Worm (Caenorhabditis elegans) whole organism, mixed stage, embryonic: Measurements from ENCODE around the gene atg-13.

Source experiments
- M03D4.4 ChIP-seq: sonication (generic microtip); optimal IDR thresholded peaks from 2 replicates; lab custom pipeline; 2017; ENCODE audit warnings: mild to moderate bottlenecking, missing genetic modification characterization, missing compliant biosample characterization
- bed-3 ChIP-seq: fragments of 200-800 bp; sonication (Bioruptor generic); optimal IDR thresholded peaks from 3 replicates; lab custom pipeline; 2018; ENCODE audit warnings: mild to moderate bottlenecking, missing genetic modification characterization, moderate library complexity, missing compliant biosample characterization
- blmp-1 ChIP-seq: fragments of 150-350 bp; optimal IDR thresholded peaks from 2 replicates; lab custom pipeline; 2014; ENCODE audit warnings: missing biosample characterization, missing genetic modification characterization
- ceh-39 ChIP-seq: fragments of 150-350 bp; optimal IDR thresholded peaks from 2 replicates; lab custom pipeline; 2014; ENCODE audit warnings: missing biosample characterization, missing genetic modification characterization
- ceh-43 ChIP-seq: fragments of 200-800 bp; sonication (Bioruptor generic); optimal IDR thresholded peaks from 2 replicates; lab custom pipeline; 2018; ENCODE audit warnings: mild to moderate bottlenecking, missing genetic modification characterization, moderate library complexity, missing compliant biosample characterization
- ceh-83 ChIP-seq: fragments of 200-800 bp; sonication (Bioruptor generic); optimal IDR thresholded peaks from 2 replicates; lab custom pipeline; 2018; ENCODE audit warnings: mild to moderate bottlenecking, missing genetic modification characterization, missing compliant biosample characterization
- ces-1 ChIP-seq: fragments of 150-350 bp; optimal IDR thresholded peaks from 2 replicates; lab custom pipeline; 2014; ENCODE audit warnings: missing biosample characterization, missing genetic modification reagents, missing genetic modification characterization
- drap-1 ChIP-seq: fragments of 200-800 bp; sonication (Bioruptor generic); optimal IDR thresholded peaks from 3 replicates; lab custom pipeline; 2018; ENCODE audit warnings: mild to moderate bottlenecking, missing genetic modification characterization, missing compliant biosample characterization
- elt-1 ChIP-seq: sonication (generic microtip); optimal IDR thresholded peaks from 2 replicates; lab custom pipeline; 2017; ENCODE audit warnings: missing genetic modification characterization, mild to moderate bottlenecking, missing compliant biosample characterization, antibody characterized with exemption, moderate library complexity, borderline replicate concordance; ENCODE audit not compliant: insufficient read depth
- ham-2 ChIP-seq: fragments of 200-800 bp; sonication (Bioruptor generic); optimal IDR thresholded peaks from 2 replicates; lab custom pipeline; 2018; ENCODE audit warnings: mild to moderate bottlenecking, missing genetic modification characterization, missing compliant biosample characterization
- hlh-1 ChIP-seq: fragments of 150-350 bp; optimal IDR thresholded peaks from 2 replicates; lab custom pipeline; 2014; ENCODE audit warnings: missing biosample characterization, missing genetic modification reagents, missing genetic modification characterization
- lin-32 ChIP-seq: fragments of 200-800 bp; sonication (Bioruptor generic); optimal IDR thresholded peaks from 2 replicates; lab custom pipeline; 2018; ENCODE audit warnings: mild to moderate bottlenecking, missing genetic modification characterization, missing compliant biosample characterization
- lsy-2 ChIP-seq: fragments of 150-350 bp; optimal IDR thresholded peaks from 2 replicates; lab custom pipeline; 2014; ENCODE audit warnings: missing biosample characterization, missing genetic modification characterization
- mab-5 ChIP-seq: fragments of 150-350 bp; optimal IDR thresholded peaks from 2 replicates; lab custom pipeline; 2014; ENCODE audit warnings: missing biosample characterization, missing genetic modification characterization
- mep-1 ChIP-seq: fragments of 150-350 bp; optimal IDR thresholded peaks from 2 replicates; lab custom pipeline; 2017; ENCODE audit warnings: missing biosample characterization, missing genetic modification reagents, missing genetic modification characterization, inconsistent platforms
- mls-2 ChIP-seq: sonication (generic microtip); optimal IDR thresholded peaks from 2 replicates; lab custom pipeline; 2016; ENCODE audit warnings: mild to moderate bottlenecking, missing genetic modification characterization, moderate library complexity, missing compliant biosample characterization
- nhr-12 ChIP-seq: fragments of 150-350 bp; optimal IDR thresholded peaks from 2 replicates; lab custom pipeline; 2014; ENCODE audit warnings: missing biosample characterization, missing genetic modification characterization
- nhr-237 ChIP-seq: fragments of 150-350 bp; optimal IDR thresholded peaks from 2 replicates; lab custom pipeline; 2014; ENCODE audit warnings: missing biosample characterization, missing genetic modification characterization
- nhr-28 ChIP-seq: fragments of 150-350 bp; optimal IDR thresholded peaks from 2 replicates; lab custom pipeline; 2014; ENCODE audit warnings: missing biosample characterization, missing genetic modification characterization
- nhr-76 ChIP-seq: sonication (generic microtip); optimal IDR thresholded peaks from 2 replicates; lab custom pipeline; 2017; ENCODE audit warnings: missing biosample characterization, missing genetic modification characterization
- pha-4 ChIP-seq: fragments of 150-350 bp; optimal IDR thresholded peaks from 2 replicates; lab custom pipeline; 2018; ENCODE audit warnings: missing biosample characterization, missing genetic modification reagents, missing genetic modification characterization
- snpc-4 ChIP-seq: fragments of 150-350 bp; optimal IDR thresholded peaks from 2 replicates; lab custom pipeline; 2014; ENCODE audit warnings: missing biosample characterization, missing genetic modification characterization
- tbx-8 ChIP-seq: fragments of 200-800 bp; sonication (Bioruptor generic); optimal IDR thresholded peaks from 2 replicates; lab custom pipeline; 2018; ENCODE audit warnings: mild to moderate bottlenecking, missing genetic modification characterization, moderate library complexity, missing compliant biosample characterization
- unc-120 ChIP-seq: sonication (generic microtip); optimal IDR thresholded peaks from 2 replicates; lab custom pipeline; 2017; ENCODE audit warnings: missing genetic modification characterization, missing compliant biosample characterization; ENCODE audit not compliant: poor library complexity, severe bottlenecking
- unc-39 ChIP-seq: fragments of 150-350 bp; optimal IDR thresholded peaks from 2 replicates; lab custom pipeline; 2014; ENCODE audit warnings: missing biosample characterization, missing genetic modification characterization
- unc-62 ChIP-seq: fragments of 150-350 bp; optimal IDR thresholded peaks from 2 replicates; lab custom pipeline; 2014; ENCODE audit warnings: missing biosample characterization, missing genetic modification reagents, missing genetic modification characterization
- zip-8 ChIP-seq: fragments of 150-350 bp; optimal IDR thresholded peaks from 2 replicates; lab custom pipeline; 2014; ENCODE audit warnings: missing biosample characterization, missing genetic modification characterization
- ztf-11 ChIP-seq: fragments of 150-350 bp; optimal IDR thresholded peaks from 2 replicates; lab custom pipeline; 2014; ENCODE audit warnings: missing biosample characterization, missing genetic modification characterization

atg-13 gene

DNA sequence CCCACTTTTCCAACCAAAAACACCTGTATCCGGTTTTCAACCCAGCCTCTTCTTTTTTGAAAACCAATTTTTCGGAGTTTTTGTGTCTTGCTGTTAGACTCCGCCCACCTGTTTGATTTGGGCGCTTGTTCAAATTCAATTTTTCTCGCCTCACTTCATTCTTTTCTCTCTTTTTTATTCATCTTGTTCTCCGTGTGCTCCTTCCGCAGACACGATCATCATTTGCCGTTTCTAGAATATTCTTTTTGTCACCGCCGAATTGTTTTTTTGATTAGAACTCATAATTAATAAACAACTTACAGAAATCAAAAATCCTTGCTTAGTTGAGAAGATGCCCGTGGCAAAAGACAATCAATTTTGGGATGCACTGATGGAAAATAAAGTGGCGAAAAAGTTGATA, 20.9 kb upstream of the atg-13 start, which contains the start of gene C50C3.5:
TSS of gene C50C3.5 (plus strand) at position 301 of the 400 bp plus-strand sequence.
- TF ChIP-seq tbx-8 (GFP tag; lab: Kevin White, UChicago) (no peak), ham-2 (GFP tag; lab: Kevin White, UChicago) (no peak), bed-3 (GFP tag; lab: Kevin White, UChicago) (no peak), unc-39 (no peak), nhr-28 (tag; lab: Kevin White, UChicago) (no peak), mep-1 (tag; lab: Kevin White, UChicago) (no peak), ceh-39 (tag; lab: Kevin White, UChicago) (no peak), mls-2 (tag; lab: Kevin White, UChicago) (no peak), drap-1 (no peak), ztf-11 (tag; lab: Kevin White, UChicago) (no peak), ceh-43 (GFP tag; lab: Kevin White, UChicago) (no peak), nhr-76 (tag; lab: Kevin White, UChicago) (no peak), mab-5 (tag; lab: Kevin White, UChicago) (no peak), snpc-4 (tag; lab: Kevin White, UChicago) (no peak), M03D4.4 (tag; lab: Kevin White, UChicago) (no peak), zip-8 (tag; lab: Kevin White, UChicago) (no peak), ces-1 (no peak)
- TF ChIP-seq, all 35 proteins: peak for 0

DNA sequence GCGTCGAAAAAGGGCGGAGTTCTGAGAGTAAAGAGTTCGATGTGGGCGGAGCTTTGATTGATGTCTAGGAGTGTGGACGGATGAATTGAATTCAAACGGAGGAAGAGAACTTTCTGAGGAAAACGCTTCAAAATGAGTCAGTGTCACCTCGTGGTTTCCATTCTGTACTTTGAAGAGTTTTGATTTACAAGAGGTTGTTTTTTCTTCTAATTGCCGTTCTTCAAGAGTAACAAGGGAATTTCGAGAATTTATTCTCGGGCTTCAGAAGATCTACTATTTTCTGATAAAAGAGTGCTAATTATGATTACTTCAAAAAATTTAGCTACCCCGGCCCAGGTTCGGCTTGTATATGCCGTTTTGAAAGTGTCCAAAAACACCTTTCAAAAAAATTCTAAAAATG, 18.3 kb upstream of the atg-13 start, which contains the start of gene C50C3.12:
TSS of gene C50C3.12 (plus strand) at position 301 of the 400 bp plus-strand sequence.
- TF ChIP-seq zip-8 (tag; lab: Kevin White, UChicago) = no peak
- no peak for TF ChIP-seq unc-120 (tag; lab: Kevin White, UChicago)
- no peak for TF ChIP-seq ztf-11 (tag; lab: Kevin White, UChicago)
- no peak for TF ChIP-seq tbx-8 (GFP tag; lab: Kevin White, UChicago)
- no peak for TF ChIP-seq ham-2 (GFP tag; lab: Kevin White, UChicago)
- no peak for TF ChIP-seq mls-2 (tag; lab: Kevin White, UChicago)
- TF ChIP-seq M03D4.4 (tag; lab: Kevin White, UChicago) = no peak
- TF ChIP-seq blmp-1 (tag; lab: Kevin White, UChicago) = no peak

DNA sequence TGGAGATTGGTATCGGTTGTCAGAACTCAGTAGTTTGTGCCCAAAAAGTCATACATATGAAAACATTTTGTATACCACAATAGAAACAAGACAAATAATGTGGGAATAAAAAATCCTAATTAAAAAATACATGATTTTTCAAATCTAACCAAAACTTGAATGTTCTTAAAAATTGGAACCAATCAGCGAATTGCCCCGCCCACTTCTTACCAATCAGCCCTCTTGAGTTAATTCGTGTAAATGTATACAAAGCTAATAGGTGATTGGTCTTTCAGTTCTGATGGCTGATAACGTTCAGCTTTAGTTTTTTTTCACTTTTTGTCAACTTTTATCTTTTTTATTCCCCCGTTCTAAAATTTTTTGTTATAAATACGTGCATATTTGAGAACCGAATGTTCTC, 17.3 kb upstream of the atg-13 start:
- TF ChIP-seq nhr-12 (tag; lab: Kevin White, UChicago) = no peak
- no peak for TF ChIP-seq nhr-237 (tag; lab: Kevin White, UChicago)
- no peak for TF ChIP-seq drap-1
- no peak for TF ChIP-seq pha-4 (tag; lab: Kevin White, UChicago)
- TF ChIP-seq mls-2 (tag; lab: Kevin White, UChicago) = no peak
- TF ChIP-seq ham-2 (GFP tag; lab: Kevin White, UChicago) = no peak
- TF ChIP-seq ceh-43 (GFP tag; lab: Kevin White, UChicago) = no peak

DNA sequence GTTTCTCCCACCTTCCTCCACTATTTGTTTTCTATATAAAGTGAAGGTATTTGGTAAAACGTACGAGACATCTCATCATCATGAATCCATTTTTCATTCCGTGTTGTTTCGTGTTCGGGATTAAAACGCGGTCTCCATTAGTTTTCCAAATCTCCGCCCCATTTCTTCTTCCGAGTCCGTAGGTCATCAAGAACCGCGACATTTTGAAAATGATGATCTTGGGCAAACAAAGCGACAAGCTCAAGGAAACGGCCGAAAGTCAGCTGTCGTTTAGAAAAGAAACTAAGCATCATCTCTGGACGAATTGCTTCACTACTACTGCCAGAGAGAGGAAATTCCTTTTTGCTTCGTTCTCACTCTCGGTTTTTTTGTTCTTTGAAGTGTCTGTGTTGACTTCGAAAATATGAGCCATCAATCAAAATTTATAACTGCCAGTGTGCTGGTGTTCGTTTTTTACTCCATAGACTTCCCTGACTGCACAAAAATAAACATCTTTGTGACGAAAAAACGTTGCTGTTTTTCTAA, 14.7 kb upstream of the atg-13 start:
- TF ChIP-seq hlh-1 (tag; lab: Kevin White, UChicago) (peak; percentile 50), ceh-83 (GFP tag; lab: Kevin White, UChicago) (no peak), unc-62 (GFP tag; lab: Kevin White, UChicago) (no peak)

DNA sequence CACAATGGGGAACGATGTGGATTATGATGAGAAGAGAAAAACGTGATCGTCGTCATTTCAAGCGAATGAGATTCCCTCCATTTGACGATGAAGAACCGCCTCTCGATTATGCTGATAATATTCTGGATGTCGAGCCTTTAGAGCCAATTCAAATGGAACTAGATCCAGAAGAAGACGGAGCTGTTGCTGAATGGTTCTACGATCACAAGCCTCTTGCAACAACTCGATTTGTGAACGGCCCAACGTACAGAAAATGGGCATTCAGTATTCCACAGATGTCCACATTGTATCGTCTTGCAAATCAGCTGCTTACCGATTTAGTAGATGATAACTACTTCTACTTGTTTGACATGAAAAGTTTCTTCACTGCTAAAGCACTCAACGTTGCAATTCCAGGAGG, 6.8 kb upstream of the atg-13 start:
- TF ChIP-seq drap-1 (no peak), lsy-2 (tag; lab: Kevin White, UChicago) (no peak), nhr-237 (tag; lab: Kevin White, UChicago) (no peak), pha-4 (tag; lab: Kevin White, UChicago) (no peak), elt-1 (tag; lab: Kevin White, UChicago) (no peak), ceh-39 (tag; lab: Kevin White, UChicago) (no peak), blmp-1 (tag; lab: Kevin White, UChicago) (no peak), lin-32 (no peak)
